Worm (Caenorhabditis elegans): ENCODE data around the gene lad-2.

- TF ChIP-seq unc-62 (GFP tag; optimal IDR thresholded peaks at IDR 0.05) (no peak), snpc-4 (GFP tag; optimal IDR thresholded peaks at IDR 0.05) (no peak), snpc-4 (tag; optimal IDR thresholded peaks at IDR 0.05) (no peak), nhr-27 (tag; optimal IDR thresholded peaks at IDR 0.05) (no peak), attf-5 (GFP tag; optimal IDR thresholded peaks at IDR 0.05) (no peak), hsf-1 (GFP tag; IDR thresholded peaks at IDR 0.05) (no peak), ekl-4 (GFP tag; IDR thresholded peaks at IDR 0.05) (no peak), lsy-27 (tag; optimal IDR thresholded peaks at IDR 0.05; ENCODE audit: borderline replicate concordance, insufficient read depth) (no peak), egl-44 (GFP tag; IDR thresholded peaks at IDR 0.05) (no peak), rec-8 (tag; optimal IDR thresholded peaks at IDR 0.05) (no peak)
Observed at ce11 chrIV:2986720-2987119, 8.4 kb upstream of the lad-2 start.
